Worm (Caenorhabditis elegans) whole organism, L4/young adult: ENCODE data around the gene ogt-1.

Experiments used
- W03F9.2 ChIP-seq: fragments of 150-350 bp; optimal IDR thresholded peaks from 2 replicates; lab custom pipeline; 2014; ENCODE audit warnings: missing biosample characterization, missing genetic modification characterization
- dao-5 ChIP-seq: sonication (generic microtip); optimal IDR thresholded peaks from 2 replicates; lab custom pipeline; 2016; ENCODE audit warnings: missing genotype, missing genetic modification characterization, moderate library complexity, missing compliant biosample characterization
- him-1 ChIP-seq: sonication (generic microtip); optimal IDR thresholded peaks from 2 replicates; lab custom pipeline; 2016; ENCODE audit warnings: missing genotype, missing genetic modification reagents, missing genetic modification characterization, missing compliant biosample characterization

ce11 chrIII:7120477-7120876, 33.1 kb downstream of the ogt-1 start:
- TF ChIP-seq dao-5 (no peak), him-1 (tag; lab: Kevin White, UChicago) (no peak), W03F9.2 (tag; lab: Kevin White, UChicago) (no peak)
